Worm (Caenorhabditis elegans) whole organism, L4 larva: ENCODE data around the gene D1054.19.

Source experiments
- F37D6.2 ChIP-seq: sonication (generic microtip); optimal IDR thresholded peaks from 2 replicates; lab custom pipeline; 2016; ENCODE audit warnings: mild to moderate bottlenecking, missing genetic modification characterization, missing compliant biosample characterization
- F49E8.2 ChIP-seq: sonication (generic microtip); optimal IDR thresholded peaks from 2 replicates; lab custom pipeline; 2016; ENCODE audit warnings: missing compliant biosample characterization, mild to moderate bottlenecking, missing genetic modification characterization, borderline replicate concordance
- R02D3.7 ChIP-seq: fragments of 150-350 bp; sonication (generic microtip); optimal IDR thresholded peaks from 3 replicates; lab custom pipeline; 2014; ENCODE audit warnings: missing biosample characterization, missing genetic modification characterization
- T20F7.1 ChIP-seq: fragments of 200-800 bp; sonication (Bioruptor generic); optimal IDR thresholded peaks from 2 replicates; lab custom pipeline; 2018; ENCODE audit warnings: mild to moderate bottlenecking, missing genetic modification characterization, missing compliant biosample characterization
- Y48G9A.11 ChIP-seq: fragments of 200-800 bp; sonication (Bioruptor generic); IDR thresholded peaks from 2 replicates; pipeline ENCODE4 v1.3.6; 2022; ENCODE audit warnings: missing genetic modification reagents, missing genetic modification characterization, missing compliant biosample characterization
- ZK546.5 ChIP-seq, 2 experiments: sonication (generic microtip); optimal IDR thresholded peaks; 2 replicates each; lab custom pipeline; 2017; ENCODE audit warnings: missing biosample characterization in 2 of 2, missing genetic modification characterization in 2 of 2
- aha-1 ChIP-seq: fragments of 150-350 bp; peaks from one replicate; lab custom pipeline; 2014; ENCODE audit warnings: missing biosample characterization, missing genetic modification characterization
- aly-2 ChIP-seq: sonication (generic microtip); optimal IDR thresholded peaks from 2 replicates; lab custom pipeline; 2018; ENCODE audit warnings: missing biosample characterization, missing genetic modification characterization
- ceh-82 ChIP-seq: sonication (generic microtip); optimal IDR thresholded peaks from 2 replicates; lab custom pipeline; 2017; ENCODE audit warnings: missing biosample characterization, missing genetic modification characterization
- dpl-1 ChIP-seq: fragments of 150-350 bp; optimal IDR thresholded peaks from 2 replicates; lab custom pipeline; 2014; ENCODE audit warnings: missing biosample characterization, missing genetic modification reagents, missing genetic modification characterization
- duxl-1 ChIP-seq: sonication (generic microtip); optimal IDR thresholded peaks from 2 replicates; lab custom pipeline; 2016; ENCODE audit warnings: mild to moderate bottlenecking, missing genetic modification characterization, moderate library complexity, missing compliant biosample characterization; ENCODE audit not compliant: poor library complexity
- dve-1 ChIP-seq: sonication (generic microtip); optimal IDR thresholded peaks from 2 replicates; lab custom pipeline; 2017; ENCODE audit warnings: antibody characterized with exemption, mild to moderate bottlenecking, missing genetic modification characterization, missing compliant biosample characterization; ENCODE audit not compliant: insufficient read depth
- egl-27 ChIP-seq: sonication (generic microtip); optimal IDR thresholded peaks from 3 replicates; lab custom pipeline; 2017; ENCODE audit warnings: missing biosample characterization, missing genetic modification reagents, missing genetic modification characterization
- egl-43 ChIP-seq: fragments of 200-800 bp; sonication (Bioruptor generic); IDR thresholded peaks from 2 replicates; pipeline ENCODE4 v1.3.6; 2022; ENCODE audit warnings: missing genetic modification reagents, missing genetic modification characterization, missing compliant biosample characterization
- fos-1 ChIP-seq: fragments of 150-350 bp; optimal IDR thresholded peaks from 2 replicates; lab custom pipeline; 2014; ENCODE audit warnings: missing biosample characterization, missing genetic modification characterization
- hlh-11 ChIP-seq: fragments of 200-800 bp; sonication (Bioruptor generic); optimal IDR thresholded peaks from 2 replicates; lab custom pipeline; 2018; ENCODE audit warnings: mild to moderate bottlenecking, missing genetic modification characterization, missing compliant biosample characterization
- hlh-30 ChIP-seq: sonication (generic microtip); optimal IDR thresholded peaks from 2 replicates; lab custom pipeline; 2017; ENCODE audit warnings: antibody characterized with exemption, mild to moderate bottlenecking, missing genetic modification characterization, missing compliant biosample characterization; ENCODE audit not compliant: insufficient read depth
- jun-1 ChIP-seq: fragments of 150-350 bp; optimal IDR thresholded peaks from 2 replicates; lab custom pipeline; 2014; ENCODE audit warnings: missing biosample characterization, missing genetic modification reagents, missing genetic modification characterization
- lim-7 ChIP-seq: fragments of 200-800 bp; sonication (Bioruptor generic); IDR thresholded peaks from 2 replicates; pipeline ENCODE4 v1.3.6; 2022; ENCODE audit warnings: missing genetic modification characterization, missing compliant biosample characterization
- mdl-1 ChIP-seq, 2 experiments: fragments of 150-350 bp in 1 of 2; sonication (generic microtip) in 1 of 2; optimal IDR thresholded peaks; 2 replicates each; lab custom pipeline; 2014 to 2017; ENCODE audit warnings: missing biosample characterization in 2 of 2, missing genetic modification characterization in 2 of 2
- mep-1 ChIP-seq: fragments of 150-350 bp; sonication (generic microtip); optimal IDR thresholded peaks from 3 replicates; lab custom pipeline; 2014; ENCODE audit warnings: missing biosample characterization, missing genetic modification characterization
- mxl-3 ChIP-seq: fragments of 200-800 bp; sonication (Bioruptor generic); optimal IDR thresholded peaks from 2 replicates; lab custom pipeline; 2018; ENCODE audit warnings: mild to moderate bottlenecking, missing genetic modification characterization, missing compliant biosample characterization
- nhr-10 ChIP-seq: fragments of 150-350 bp; optimal IDR thresholded peaks from 2 replicates; lab custom pipeline; 2014; ENCODE audit warnings: missing biosample characterization, missing genetic modification characterization
- nhr-11 ChIP-seq: fragments of 150-350 bp; optimal IDR thresholded peaks from 2 replicates; lab custom pipeline; 2014; ENCODE audit warnings: missing biosample characterization, missing genetic modification characterization
- nhr-25 ChIP-seq: sonication (generic microtip); optimal IDR thresholded peaks from 2 replicates; lab custom pipeline; 2017; ENCODE audit warnings: missing genetic modification characterization, mild to moderate bottlenecking, missing compliant biosample characterization, antibody characterized with exemption, moderate library complexity, borderline replicate concordance; ENCODE audit not compliant: insufficient read depth
- nhr-28 ChIP-seq: fragments of 150-350 bp; optimal IDR thresholded peaks from 2 replicates; lab custom pipeline; 2014; ENCODE audit warnings: missing biosample characterization, missing genetic modification characterization
- saeg-2 ChIP-seq: fragments of 200-800 bp; sonication (Bioruptor generic); IDR thresholded peaks from 2 replicates; pipeline ENCODE4 v1.3.6; 2022; ENCODE audit warnings: missing genetic modification reagents, missing genetic modification characterization, missing compliant biosample characterization
- set-16 ChIP-seq: fragments of 200-800 bp; sonication (Bioruptor generic); IDR thresholded peaks from 2 replicates; pipeline ENCODE4 v1.3.6; 2022; ENCODE audit warnings: missing genetic modification reagents, missing genetic modification characterization, missing compliant biosample characterization
- tag-97 ChIP-seq: fragments of 200-800 bp; sonication (Bioruptor generic); IDR thresholded peaks from 2 replicates; pipeline ENCODE4 v1.3.6; 2022; ENCODE audit warnings: missing genetic modification characterization, missing compliant biosample characterization
- unc-130 ChIP-seq: sonication (generic microtip); optimal IDR thresholded peaks from 2 replicates; lab custom pipeline; 2016; ENCODE audit warnings: missing genetic modification reagents, missing genetic modification characterization, missing compliant biosample characterization
- unc-62 ChIP-seq, 3 experiments: fragments of 150-350 bp in 1 of 3; sonication (generic microtip); optimal IDR thresholded peaks in 2 of 3; peaks in 1 of 3; 1 replicate in 1 of 3; 2 replicates in 2 of 3; lab custom pipeline; 2014 to 2017; ENCODE audit warnings: missing biosample characterization in 3 of 3, missing genetic modification characterization in 3 of 3, missing genetic modification reagents in 3 of 3, missing genotype in 1 of 3

The D1054.19 gene

DNA sequence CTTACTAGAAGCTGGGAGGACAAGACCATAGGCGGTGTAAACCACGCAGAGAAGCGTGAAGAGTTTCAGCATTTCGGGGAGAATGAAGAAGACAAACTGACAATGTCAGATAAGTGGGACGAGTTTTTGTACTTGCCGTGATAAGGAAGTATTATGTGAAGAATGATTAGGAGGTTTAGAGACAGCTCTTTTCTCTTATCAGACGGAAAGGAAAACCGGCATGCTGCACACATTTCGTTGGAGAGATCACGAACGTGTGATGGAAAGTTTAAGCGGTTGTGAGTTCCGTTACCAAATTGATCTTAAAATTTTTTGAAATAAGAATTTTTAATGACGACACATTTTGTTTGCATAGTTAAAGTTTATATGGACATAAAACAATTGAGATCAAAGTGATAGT lies 45.0 kb upstream of the D1054.19 start, which contains the start of gene F28H7.3 (continued):
- no peak for TF ChIP-seq R02D3.7 (tag; lab: Kevin White, UChicago)
- peak; percentile 77 for TF ChIP-seq dve-1

ce11 chrV:10754050-10754449 lies 41.5 kb upstream of the D1054.19 start, which contains the start of gene F28H7.7:
Gene F28H7.7, minus strand, starts transcription at chrV:10754150.
- no peak for TF ChIP-seq nhr-10
- TF ChIP-seq nhr-11 (tag; lab: Kevin White, UChicago) = no peak
- TF ChIP-seq fos-1 = no peak
- no peak for TF ChIP-seq mxl-3
- no peak for TF ChIP-seq F37D6.2 (tag; lab: Kevin White, UChicago)
- TF ChIP-seq Y48G9A.11 (GFP tag; lab: Robert Waterston, UW) = no peak
- no peak for TF ChIP-seq hlh-30 (tag; lab: Kevin White, UChicago)
- no peak for TF ChIP-seq ZK546.5 (tag; optimal IDR thresholded peaks at IDR 0.05; lab: Kevin White, UChicago)
- TF ChIP-seq set-16 (GFP tag; lab: Robert Waterston, UW) = no peak
- TF ChIP-seq, all 104 proteins: peak for 0

ce11 chrV:10756698-10757097 lies 38.9 kb upstream of the D1054.19 start, which contains the start of gene irld-6:
Gene irld-6, minus strand, starts transcription at chrV:10756798.
- TF ChIP-seq T20F7.1 (GFP tag; lab: Kevin White, UChicago) (no peak), nhr-10 (no peak), ceh-82 (tag; lab: Kevin White, UChicago) (no peak), Y48G9A.11 (GFP tag; lab: Robert Waterston, UW) (no peak), unc-130 (GFP tag; lab: Kevin White, UChicago) (no peak)

DNA sequence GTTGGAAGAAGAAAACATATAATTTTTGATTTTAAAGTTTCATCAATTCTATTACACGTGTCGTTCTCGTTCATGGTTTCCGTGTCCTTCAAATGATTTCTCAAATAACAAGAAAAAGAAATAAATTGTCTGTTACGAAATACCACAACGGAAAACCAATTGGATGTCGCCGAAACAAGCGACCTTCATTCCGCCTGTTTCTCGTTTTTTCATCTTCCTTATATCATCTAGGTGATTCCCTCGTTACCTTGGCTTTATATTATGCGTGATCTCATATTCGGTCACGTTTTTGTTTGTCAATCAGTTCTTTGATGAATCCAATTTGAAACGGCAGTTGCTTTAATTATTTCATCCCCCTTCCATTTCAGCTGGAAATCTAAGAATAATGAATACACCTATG lies 38.5 kb upstream of the D1054.19 start:
- TF ChIP-seq mxl-3 (peak; percentile 3), unc-62 (GFP tag; optimal IDR thresholded peaks at IDR 0.05 in 1 of 2; lab: Kevin White, UChicago) (peak in 1 of 2 experiments; percentile 44), unc-62 (tag; optimal IDR thresholded peaks at IDR 0.05; lab: Kevin White, UChicago) (no peak), hlh-11 (no peak), mdl-1 (tag; optimal IDR thresholded peaks at IDR 0.05; lab: Kevin White, UChicago) (peak in 1 of 2 experiments; percentile 48), aly-2 (tag; lab: Kevin White, UChicago) (no peak), jun-1 (tag; lab: Kevin White, UChicago) (no peak), aha-1 (peak; percentile 22), mep-1 (tag; lab: Kevin White, UChicago) (peak; percentile 10), dpl-1 (no peak), tag-97 (GFP tag; lab: Robert Waterston, UW) (no peak), F49E8.2 (tag; lab: Kevin White, UChicago) (no peak), nhr-25 (peak; percentile 73), ZK546.5 (tag; optimal IDR thresholded peaks at IDR 0.05; lab: Kevin White, UChicago) (no peak), hlh-30 (tag; lab: Kevin White, UChicago) (peak; percentile 24), lim-7 (GFP tag; lab: Robert Waterston, UW) (no peak), saeg-2 (GFP tag; lab: Robert Waterston, UW) (no peak), nhr-28 (peak; percentile 8)

ce11 chrV:10758658-10759057 lies 36.9 kb upstream of the D1054.19 start, which contains the start of gene F28H7.8:
Gene F28H7.8, plus strand, starts transcription at chrV:10758958.
- no peak for TF ChIP-seq fos-1
- TF ChIP-seq duxl-1 (tag; lab: Kevin White, UChicago) = no peak
- peak in 1 of 2 experiments; percentile 38 for TF ChIP-seq unc-62 (GFP tag; optimal IDR thresholded peaks at IDR 0.05 in 1 of 2; lab: Kevin White, UChicago)
- TF ChIP-seq unc-62 (tag; optimal IDR thresholded peaks at IDR 0.05; lab: Kevin White, UChicago) = no peak
- no peak for TF ChIP-seq egl-43 (GFP tag; lab: Robert Waterston, UW)
- TF ChIP-seq egl-27 (tag; lab: Kevin White, UChicago) = no peak
